Fruit fly (Drosophila melanogaster) whole organism, pupa: ENCODE measurements around the gene out.

Experiments used
- CG12605 ChIP-seq: fragments of 200-800 bp; sonication (Bioruptor generic); IDR thresholded peaks from 2 replicates; pipeline ENCODE4 v1.3.6; 2022; ENCODE audit warnings: missing biosample characterization, missing genetic modification characterization
- CG13204 ChIP-seq: fragments of 200-800 bp; sonication (Bioruptor generic); optimal IDR thresholded peaks from 2 replicates; lab custom pipeline; 2018; ENCODE audit warnings: missing biosample characterization, mild to moderate bottlenecking, missing genetic modification characterization, moderate library complexity
- CG14655 ChIP-seq: fragments of 200-800 bp; sonication (Bioruptor generic); optimal IDR thresholded peaks from 3 replicates; lab custom pipeline; 2017; ENCODE audit warnings: mild to moderate bottlenecking, missing biosample characterization, missing genetic modification reagents, missing genetic modification characterization
- CG17806 ChIP-seq: fragments of 200-800 bp; sonication (Bioruptor generic); optimal IDR thresholded peaks from 2 replicates; lab custom pipeline; 2018; ENCODE audit warnings: missing biosample characterization, mild to moderate bottlenecking, missing genetic modification characterization, moderate library complexity
- CG32121 ChIP-seq: fragments of 200-800 bp; sonication (Bioruptor generic); IDR thresholded peaks from 2 replicates; pipeline ENCODE4 v1.3.6; 2022; ENCODE audit warnings: missing biosample characterization, missing genetic modification characterization
- CG8159 ChIP-seq: fragments of 200-800 bp; sonication (Bioruptor generic); optimal IDR thresholded peaks from 3 replicates; lab custom pipeline; 2018; ENCODE audit warnings: missing biosample characterization, mild to moderate bottlenecking, missing genetic modification characterization, moderate library complexity
- CG8301 ChIP-seq: fragments of 200-800 bp; sonication (Bioruptor generic); optimal IDR thresholded peaks from 2 replicates; lab custom pipeline; 2018; ENCODE audit warnings: missing biosample characterization, mild to moderate bottlenecking, missing genetic modification characterization
- CG9948 ChIP-seq: fragments of 200-800 bp; sonication (Bioruptor generic); optimal IDR thresholded peaks from 2 replicates; lab custom pipeline; 2018; ENCODE audit warnings: missing biosample characterization, mild to moderate bottlenecking, missing genetic modification characterization, moderate library complexity
- EcR ChIP-seq: fragments of 200-800 bp; sonication (Bioruptor generic); optimal IDR thresholded peaks from 3 replicates; lab custom pipeline; 2019; ENCODE audit warnings: missing biosample characterization, missing genetic modification characterization, mild to moderate bottlenecking, moderate library complexity, missing genetic modification reagents
- Pif1A ChIP-seq: fragments of 200-800 bp; sonication (Bioruptor generic); optimal IDR thresholded peaks from 3 replicates; lab custom pipeline; 2016; ENCODE audit warnings: missing biosample characterization, missing genetic modification characterization
- Pif1B ChIP-seq: fragments of 200-800 bp; sonication (Bioruptor generic); optimal IDR thresholded peaks from 3 replicates; lab custom pipeline; 2016; ENCODE audit warnings: missing biosample characterization, missing genetic modification characterization
- fd96Ca ChIP-seq: fragments of 200-800 bp; sonication (Bioruptor generic); IDR thresholded peaks from 3 replicates; pipeline ENCODE4 v1.3.6; 2022; ENCODE audit warnings: missing biosample characterization, missing genetic modification characterization
- rn ChIP-seq: fragments of 200-800 bp; sonication (Bioruptor generic); IDR thresholded peaks from 2 replicates; pipeline ENCODE4 v1.3.6; 2022; ENCODE audit warnings: missing biosample characterization, missing genetic modification characterization

DNA sequence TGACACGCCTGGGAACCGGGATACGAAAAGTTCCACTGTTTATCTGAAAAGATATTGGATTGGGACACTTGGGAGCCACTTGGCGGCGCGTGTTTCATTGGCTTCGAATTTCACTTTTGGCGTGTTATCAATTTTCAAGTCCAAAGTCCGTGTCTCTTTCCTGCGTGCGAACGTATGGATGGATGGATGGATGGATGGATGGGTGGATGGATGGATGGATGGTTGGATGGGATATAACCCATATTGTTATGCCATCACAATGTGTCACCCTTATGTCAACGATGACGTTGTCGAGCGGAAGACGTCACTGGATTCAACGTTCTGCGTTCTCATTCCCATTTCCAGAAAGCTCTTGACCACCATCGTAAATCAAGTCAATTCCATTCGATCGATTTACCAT, 34.1 kb downstream of the out start:
- TF ChIP-seq CG14655 (GFP tag; lab: Kevin White, UChicago) (no peak), rn (GFP tag; lab: Robert Waterston, UW) (no peak), CG9948 (tag; lab: Kevin White, UChicago) (no peak), Pif1B (GFP tag; lab: Kevin White, UChicago) (no peak), CG8301 (tag; lab: Kevin White, UChicago) (no peak), CG12605 (no peak), EcR (GFP tag; lab: Kevin White, UChicago) (no peak), CG32121 (no peak), CG8159 (tag; lab: Kevin White, UChicago) (no peak), Pif1A (GFP tag; lab: Kevin White, UChicago) (no peak), CG13204 (GFP tag; lab: Kevin White, UChicago) (no peak), fd96Ca (no peak), CG17806 (tag; lab: Kevin White, UChicago) (no peak)
